Fruit fly (Drosophila melanogaster): ENCODE results near the gene CG10340.

The CG10340 gene

DNA sequence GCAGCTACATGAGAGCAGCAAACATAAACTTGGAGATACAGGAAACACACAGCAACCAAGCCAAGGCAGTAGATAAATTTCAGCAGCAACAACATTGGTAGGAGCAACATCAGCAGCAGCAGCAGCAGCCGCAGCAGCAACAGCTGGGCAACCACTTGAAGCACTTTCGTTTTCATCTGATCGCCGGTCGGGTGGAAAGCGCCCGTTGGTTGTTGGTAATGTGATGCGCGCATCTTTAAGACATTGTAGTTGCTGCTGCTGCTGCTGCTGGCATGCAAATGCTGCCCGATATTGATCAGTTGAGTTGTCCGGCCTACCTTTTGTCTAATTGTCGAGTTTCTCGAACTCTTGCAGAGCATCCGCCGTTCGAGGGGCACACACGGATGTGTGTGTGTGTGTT is 22.8 kb downstream of the CG10340 start:
- no peak for TF ChIP-seq CG17801 (GFP tag; optimal IDR thresholded peaks at IDR 0.05; ENCODE audit: partially characterized antibody)

DNA sequence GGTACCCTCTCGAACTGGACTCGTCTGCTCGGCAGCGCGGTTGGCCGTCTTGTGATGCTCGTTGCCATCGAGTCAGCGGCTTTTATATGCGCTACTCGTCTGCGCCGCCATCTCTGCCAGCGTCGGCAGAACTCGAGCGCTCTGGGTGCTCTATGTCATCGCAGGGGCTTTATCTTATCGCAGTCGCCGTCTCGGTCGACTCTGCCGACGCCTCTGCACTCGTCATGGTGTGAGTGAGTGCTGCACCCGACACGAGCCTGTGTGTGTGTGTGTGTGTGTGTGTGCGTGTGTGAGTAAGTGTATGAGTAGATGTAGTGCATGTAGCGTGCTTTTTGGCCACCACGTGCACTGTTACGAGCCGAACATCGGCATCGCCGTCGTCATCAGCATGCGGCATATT is 30.6 kb downstream of the CG10340 start, which contains the start of gene Scp2:
Gene Scp2 (minus strand): TSS at position 59 of the 400 bp plus-strand sequence.
- TF ChIP-seq CG17801 (GFP tag; optimal IDR thresholded peaks at IDR 0.05; ENCODE audit: partially characterized antibody), result no peak

DNA sequence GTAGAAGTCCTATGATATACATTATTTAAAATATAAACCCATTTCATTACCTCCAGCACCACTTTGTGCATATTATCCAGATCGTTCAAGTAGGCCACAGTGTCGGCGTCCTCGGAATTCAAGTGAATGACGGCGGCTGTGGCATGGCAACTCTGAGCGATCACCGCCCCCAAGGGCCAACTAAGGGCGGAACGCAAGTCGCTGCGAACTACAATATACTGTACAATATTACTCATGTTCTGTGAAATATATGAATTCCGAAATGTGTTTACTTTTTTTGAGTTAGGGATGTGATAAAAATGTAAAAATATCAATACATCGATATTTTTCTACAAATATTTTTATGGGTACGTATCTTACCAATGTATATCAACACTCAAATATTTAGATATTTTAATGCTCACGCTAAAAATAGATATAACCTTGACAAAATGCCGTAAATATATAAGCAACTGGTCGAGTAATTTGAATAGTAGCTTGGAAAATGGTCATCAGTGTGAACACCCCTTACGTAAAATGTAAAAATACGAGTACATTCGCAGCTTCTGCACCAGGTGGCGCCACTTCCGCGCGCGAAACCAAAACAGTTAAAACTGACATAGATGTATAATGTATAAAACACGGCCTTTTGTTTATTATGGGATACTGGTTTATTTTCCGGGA is 40.6 kb downstream of the CG10340 start, which contains the start of gene CG14903:
Gene CG14903 (minus strand): TSS at position 270 of the 663 bp plus-strand sequence.
- TF ChIP-seq CG17801 (GFP tag; optimal IDR thresholded peaks at IDR 0.05; ENCODE audit: partially characterized antibody), result no peak

DNA sequence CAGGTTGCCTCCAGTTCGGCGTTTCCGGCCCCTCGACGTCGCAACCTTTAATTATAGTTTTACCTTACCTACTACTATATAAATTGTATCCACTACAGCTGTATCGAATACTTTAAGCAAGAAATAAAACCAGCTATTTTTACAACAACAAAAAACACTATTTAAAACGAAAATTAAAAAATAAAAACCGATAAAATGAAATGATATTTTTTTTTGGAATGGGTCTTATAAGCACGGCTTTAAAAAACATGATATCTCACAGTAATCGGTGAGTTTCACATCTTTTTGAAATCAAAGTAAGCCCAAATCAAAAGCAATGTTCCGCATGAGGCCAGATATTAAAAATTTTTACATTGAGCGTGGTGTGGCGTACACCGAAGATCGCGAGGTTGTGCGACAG is 43.0 kb downstream of the CG10340 start, which contains the start of gene CG14891:
Gene CG14891 (plus strand): TSS at position 301 of the 400 bp plus-strand sequence.
- TF ChIP-seq CG17801 (GFP tag; optimal IDR thresholded peaks at IDR 0.05; ENCODE audit: partially characterized antibody), result no peak

DNA sequence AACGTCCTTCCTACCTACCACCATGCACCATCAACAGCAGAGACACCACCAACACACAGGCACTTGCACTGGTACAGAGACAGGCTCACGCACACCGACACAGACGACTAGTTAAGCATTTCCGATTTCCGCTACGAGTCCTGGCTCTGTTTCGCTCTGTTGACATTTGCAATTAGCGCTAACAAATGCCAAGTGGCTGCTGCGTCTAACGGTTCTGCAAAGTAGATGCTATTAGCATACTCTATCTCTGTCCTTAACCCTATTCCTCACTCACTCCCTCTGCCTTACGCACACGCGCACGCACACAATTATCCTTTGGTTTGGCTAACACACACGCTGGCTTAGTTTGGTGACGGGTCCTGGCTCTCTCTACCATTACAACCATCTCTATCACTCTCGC is 43.7 kb downstream of the CG10340 start:
- no peak for TF ChIP-seq CG17801 (GFP tag; optimal IDR thresholded peaks at IDR 0.05; ENCODE audit: partially characterized antibody)

DNA sequence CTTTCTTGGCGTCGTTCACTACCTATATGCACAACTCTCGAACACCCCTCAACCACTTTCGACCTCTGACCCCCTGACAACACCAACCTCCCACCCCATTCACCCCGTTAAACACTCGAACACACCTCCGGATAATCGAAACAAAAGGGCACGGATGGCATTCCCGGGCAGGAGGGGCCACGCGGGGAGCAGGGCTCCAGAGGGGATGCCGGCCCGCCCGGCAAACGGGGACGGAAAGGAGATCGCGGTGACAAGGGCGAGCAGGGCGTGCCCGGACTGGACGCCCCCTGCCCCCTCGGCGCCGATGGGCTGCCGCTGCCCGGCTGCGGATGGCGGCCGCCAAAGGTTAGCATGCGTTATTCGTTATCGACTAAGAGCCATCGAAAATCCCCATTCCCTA is 44.9 kb downstream of the CG10340 start:
- TF ChIP-seq CG17801 (GFP tag; optimal IDR thresholded peaks at IDR 0.05; ENCODE audit: partially characterized antibody), result no peak

DNA sequence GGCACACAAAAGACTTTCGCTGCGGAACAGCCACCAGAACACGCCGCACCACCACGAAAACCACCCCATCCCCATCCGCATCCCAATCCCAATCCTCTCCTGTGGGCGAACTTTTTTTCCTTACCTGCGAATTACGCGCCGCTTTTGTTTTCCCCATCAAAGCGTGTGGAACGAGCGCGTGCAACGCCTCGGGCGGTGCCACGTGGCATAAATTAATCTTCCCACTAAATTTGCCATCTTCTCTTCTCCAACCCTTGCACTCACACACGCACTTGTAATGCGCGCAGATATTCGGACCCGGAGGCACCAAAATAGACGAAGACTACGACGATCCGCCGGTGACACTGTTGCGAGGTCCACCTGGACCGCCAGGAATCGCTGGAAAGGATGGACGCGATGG is 49.4 kb downstream of the CG10340 start:
- no peak for TF ChIP-seq CG17801 (GFP tag; optimal IDR thresholded peaks at IDR 0.05; ENCODE audit: partially characterized antibody)

Data from ovary, adult (tissue).